Worm (Caenorhabditis elegans): ENCODE measurements around the gene ndnf-1.

ndnf-1 gene

ce11 chrIV:3011647-3012046 lies 17.1 kb downstream of the ndnf-1 start:
- TF ChIP-seq sea-2 (GFP tag; IDR thresholded peaks at IDR 0.05), result no peak
- TF ChIP-seq cebp-1 (GFP tag; IDR thresholded peaks at IDR 0.05), result no peak
- TF ChIP-seq cebp-1 (tag; optimal IDR thresholded peaks at IDR 0.05), result no peak
- TF ChIP-seq lin-54 (GFP tag; optimal IDR thresholded peaks at IDR 0.05), result peak; percentile 23
- TF ChIP-seq madf-3 (GFP tag; IDR thresholded peaks at IDR 0.05), result no peak
- TF ChIP-seq nhr-179 (tag; optimal IDR thresholded peaks at IDR 0.05), result no peak
- no peak for TF ChIP-seq nhr-120 (GFP tag; IDR thresholded peaks at IDR 0.05)
- TF ChIP-seq rpc-1 (optimal IDR thresholded peaks at IDR 0.05), result no peak
- TF ChIP-seq rpc-1 (tag; optimal IDR thresholded peaks at IDR 0.05), result no peak
- no peak for TF ChIP-seq ztf-18 (tag; optimal IDR thresholded peaks at IDR 0.05)
- no peak for TF ChIP-seq hrde-1 (tag; optimal IDR thresholded peaks at IDR 0.05; ENCODE audit: borderline replicate concordance)
- peak; percentile 57; the same call in 1 of the 2 replicates for TF ChIP-seq mcd-1 (GFP tag; IDR thresholded peaks at IDR 0.05)
- TF ChIP-seq unc-62 (GFP tag; optimal IDR thresholded peaks at IDR 0.05), result no peak
- TF ChIP-seq F57A8.1 (GFP tag; optimal IDR thresholded peaks at IDR 0.05), result no peak
- TF ChIP-seq gei-17 (GFP tag; optimal IDR thresholded peaks at IDR 0.05), result no peak
- no peak for TF ChIP-seq K11D2.4 (GFP tag; IDR thresholded peaks at IDR 0.05)
- no peak for TF ChIP-seq athp-1 (tag; optimal IDR thresholded peaks at IDR 0.05)

- peak; percentile 54 for TF ChIP-seq madf-6 (GFP tag; IDR thresholded peaks at IDR 0.05)
- no peak for TF ChIP-seq tbx-9 (tag; optimal IDR thresholded peaks at IDR 0.05; ENCODE audit: borderline replicate concordance)
- TF ChIP-seq lsl-1 (GFP tag; optimal IDR thresholded peaks at IDR 0.05), result peak; percentile 80
- TF ChIP-seq somi-1 (GFP tag; optimal IDR thresholded peaks at IDR 0.05), result no peak
- no peak for TF ChIP-seq snpc-3.4 (tag; optimal IDR thresholded peaks at IDR 0.05)
- peak; percentile 80 for TF ChIP-seq F33H1.4 (GFP tag; IDR thresholded peaks at IDR 0.05)
- TF ChIP-seq D2030.7 (GFP tag; IDR thresholded peaks at IDR 0.05), result peak; percentile 24; the same call in 1 of the 2 replicates
- TF ChIP-seq mes-4 (tag; optimal IDR thresholded peaks at IDR 0.05), result no peak
- TF ChIP-seq attf-6 (GFP tag; IDR thresholded peaks at IDR 0.05), result no peak
- TF ChIP-seq madf-8 (GFP tag; conservative IDR thresholded peaks at IDR 0.05), result peak; percentile 50; the same call in 1 of the 2 replicates
- no peak for TF ChIP-seq B0336.3 (GFP tag; IDR thresholded peaks at IDR 0.05)
- no peak for TF ChIP-seq B0035.1 (tag; optimal IDR thresholded peaks at IDR 0.05)
- TF ChIP-seq efl-1 (GFP tag; optimal IDR thresholded peaks at IDR 0.05), result no peak
- no peak for TF ChIP-seq ccch-3 (GFP tag; optimal IDR thresholded peaks at IDR 0.05)
- peak; percentile 50 for TF ChIP-seq xnd-1 (tag; optimal IDR thresholded peaks at IDR 0.05)
- no peak for TF ChIP-seq ceh-27 (GFP tag; optimal IDR thresholded peaks at IDR 0.05)
- no peak for TF ChIP-seq tbp1 (GFP tag; optimal IDR thresholded peaks at IDR 0.05)
- TF ChIP-seq F39B2.1 (GFP tag; IDR thresholded peaks at IDR 0.05), result no peak
- no peak for TF ChIP-seq F57A8.1 (GFP tag; optimal IDR thresholded peaks at IDR 0.05)
- TF ChIP-seq ekl-4 (GFP tag; IDR thresholded peaks at IDR 0.05), result no peak
- TF ChIP-seq F52B5.7 (tag; optimal IDR thresholded peaks at IDR 0.05), result no peak
- no peak for TF ChIP-seq let-526 (GFP tag; IDR thresholded peaks at IDR 0.05)
These were observed 19.9 kb downstream of the ndnf-1 start, which contains the start of gene Y54G2A.73 for ce11 chrIV:3008828-3009227. Gene Y54G2A.73 (minus strand): TSS chrIV:3008892.

- no peak for TF ChIP-seq F10E7.11 (tag; optimal IDR thresholded peaks at IDR 0.05)
- TF ChIP-seq snpc-3.4 (tag; optimal IDR thresholded peaks at IDR 0.05), result no peak
- TF ChIP-seq egl-44 (GFP tag; IDR thresholded peaks at IDR 0.05), result no peak
- TF ChIP-seq snpc-1.1 (tag; optimal IDR thresholded peaks at IDR 0.05; ENCODE audit: insufficient read depth), result no peak
- TF ChIP-seq ztf-3 (GFP tag; optimal IDR thresholded peaks at IDR 0.05), result no peak
- TF ChIP-seq gei-17 (GFP tag; optimal IDR thresholded peaks at IDR 0.05), result no peak
- TF ChIP-seq somi-1 (GFP tag; optimal IDR thresholded peaks at IDR 0.05), result no peak
- TF ChIP-seq snpc-1.3 (tag; optimal IDR thresholded peaks at IDR 0.05; ENCODE audit: insufficient read depth), result no peak
These were observed 25.9 kb downstream of the ndnf-1 start for ce11 chrIV:3002807-3003206.
